Worm (Caenorhabditis elegans) whole organism, L3 larva: ENCODE data around the gene Y51H4A.13.

Source experiments
- ama-1 ChIP-seq: fragments of 150-350 bp; optimal IDR thresholded peaks from 2 replicates; lab custom pipeline; 2018
- ceh-16 ChIP-seq: sonication (generic microtip); optimal IDR thresholded peaks from 2 replicates; lab custom pipeline; 2017; ENCODE audit warnings: missing biosample characterization, missing genetic modification characterization
- daf-12 ChIP-seq: fragments of 150-350 bp; optimal IDR thresholded peaks from 2 replicates; lab custom pipeline; 2014; ENCODE audit warnings: missing biosample characterization, missing genetic modification reagents, missing genetic modification characterization

ce11 chrIV:16659475-16659874, 13.3 kb upstream of the Y51H4A.13 start:
- TF ChIP-seq ama-1 (lab: Kevin White, UChicago), result no peak
- TF ChIP-seq ceh-16 (tag; lab: Kevin White, UChicago), result no peak
- TF ChIP-seq daf-12, result no peak
